Fruit fly (Drosophila melanogaster) whole organism, embryonic: Measurements from ENCODE around the gene Arp8.
A peak's percentile ranks its signal among the peaks of the same experiment; 100 is the strongest.

Experiments
- Ada2b ChIP-seq: fragments of 200-800 bp; sonication (Bioruptor generic); IDR thresholded peaks from 2 replicates; pipeline ENCODE4 v1.3.6; 2022; ENCODE audit warnings: missing biosample characterization, missing genetic modification characterization
- BtbVII ChIP-seq: fragments of 200-800 bp; sonication (Bioruptor generic); optimal IDR thresholded peaks from 3 replicates; lab custom pipeline; 2017; ENCODE audit warnings: missing biosample characterization, mild to moderate bottlenecking, missing genetic modification characterization
- CG11093 ChIP-seq: fragments of 200-800 bp; sonication (Bioruptor generic); IDR thresholded peaks from 3 replicates; pipeline ENCODE4 v1.3.6; 2022; ENCODE audit warnings: missing biosample characterization, missing genetic modification characterization
- CG12155 ChIP-seq: fragments of 200-800 bp; sonication (Bioruptor generic); optimal IDR thresholded peaks from 3 replicates; lab custom pipeline; 2016; ENCODE audit warnings: missing biosample characterization, missing genetic modification characterization
- CG12299 ChIP-seq: fragments of 200-800 bp; sonication (Bioruptor generic); optimal IDR thresholded peaks from 2 replicates; lab custom pipeline; 2018; ENCODE audit warnings: missing biosample characterization, mild to moderate bottlenecking, missing genetic modification characterization
- CG12769 ChIP-seq: fragments of 200-800 bp; sonication (Bioruptor generic); optimal IDR thresholded peaks from 2 replicates; lab custom pipeline; 2019; ENCODE audit warnings: missing biosample characterization, mild to moderate bottlenecking, missing genetic modification characterization, moderate library complexity
- CG13775 ChIP-seq: fragments of 200-800 bp; sonication (Bioruptor generic); optimal IDR thresholded peaks from 3 replicates; lab custom pipeline; 2017; ENCODE audit warnings: missing biosample characterization, mild to moderate bottlenecking, missing genetic modification characterization
- CG14860 ChIP-seq: fragments of 200-800 bp; sonication (Bioruptor generic); IDR thresholded peaks from 3 replicates; pipeline ENCODE4 v1.3.6; 2022; ENCODE audit warnings: missing biosample characterization, missing genetic modification characterization; ENCODE audit not compliant: partially characterized antibody
- CG16815 ChIP-seq: fragments of 200-800 bp; sonication (Bioruptor generic); optimal IDR thresholded peaks from 3 replicates; lab custom pipeline; 2017; ENCODE audit warnings: missing biosample characterization, mild to moderate bottlenecking, missing genetic modification characterization
- CG18011 ChIP-seq: fragments of 200-800 bp; sonication (Bioruptor generic); optimal IDR thresholded peaks from 2 replicates; lab custom pipeline; 2017; ENCODE audit warnings: missing biosample characterization, missing genetic modification characterization, mild to moderate bottlenecking, moderate library complexity, missing genotype
- CG2129 ChIP-seq: fragments of 200-800 bp; sonication (Bioruptor generic); IDR thresholded peaks from 2 replicates; pipeline ENCODE4 v1.3.6; 2022; ENCODE audit warnings: missing biosample characterization, missing genetic modification characterization; ENCODE audit not compliant: partially characterized antibody
- CG3407 ChIP-seq: fragments of 200-800 bp; sonication (Bioruptor generic); optimal IDR thresholded peaks from 2 replicates; lab custom pipeline; 2018; ENCODE audit warnings: missing biosample characterization, mild to moderate bottlenecking, missing genetic modification characterization
- CG3995 ChIP-seq: fragments of 200-800 bp; sonication (Bioruptor generic); optimal IDR thresholded peaks from 3 replicates; lab custom pipeline; 2016; ENCODE audit warnings: missing biosample characterization, missing genetic modification characterization
- CG43689 ChIP-seq: fragments of 200-800 bp; sonication (Bioruptor generic); IDR thresholded peaks from 2 replicates; pipeline ENCODE4 v1.3.6; 2022; ENCODE audit warnings: missing biosample characterization, missing genetic modification characterization
- CG4707 ChIP-seq: fragments of 200-800 bp; sonication (Bioruptor generic); optimal IDR thresholded peaks from 2 replicates; lab custom pipeline; 2018; ENCODE audit warnings: missing biosample characterization, mild to moderate bottlenecking, missing genetic modification characterization, moderate library complexity
- CG6654 ChIP-seq: fragments of 200-800 bp; sonication (Bioruptor generic); optimal IDR thresholded peaks from 2 replicates; lab custom pipeline; 2017; ENCODE audit warnings: missing biosample characterization, mild to moderate bottlenecking, missing genetic modification characterization
- CG6765 ChIP-seq: fragments of 200-800 bp; sonication (Bioruptor generic); optimal IDR thresholded peaks from 3 replicates; lab custom pipeline; 2017; ENCODE audit warnings: missing biosample characterization, mild to moderate bottlenecking, missing genetic modification characterization
- CG8478 ChIP-seq: fragments of >200 bp; optimal IDR thresholded peaks from 2 replicates; lab custom pipeline; 2018
- CG9817 ChIP-seq: fragments of 200-800 bp; sonication (Bioruptor generic); optimal IDR thresholded peaks from 2 replicates; lab custom pipeline; 2018; ENCODE audit warnings: missing biosample characterization, mild to moderate bottlenecking, missing genetic modification characterization, moderate library complexity
- D ChIP-seq, 2 experiments: fragments of 200-800 bp in 1 of 2; fragments of >200 bp in 1 of 2; sonication (Bioruptor generic) in 1 of 2; optimal IDR thresholded peaks; 2 replicates in 1 of 2; 3 replicates in 1 of 2; lab custom pipeline; 2017; ENCODE audit warnings: mild to moderate bottlenecking in 1 of 2, missing biosample characterization in 1 of 2, missing genetic modification characterization in 1 of 2, missing genetic modification reagents in 1 of 2
- D19B ChIP-seq: fragments of 200-800 bp; sonication (Bioruptor generic); optimal IDR thresholded peaks from 2 replicates; lab custom pipeline; 2017; ENCODE audit warnings: missing biosample characterization, mild to moderate bottlenecking, missing genetic modification characterization
- Doc3 ChIP-seq: fragments of 200-800 bp; sonication (Bioruptor generic); IDR thresholded peaks from 3 replicates; pipeline ENCODE4 v1.3.6; 2022; ENCODE audit warnings: missing biosample characterization, missing genetic modification characterization; ENCODE audit not compliant: partially characterized antibody
- Hr39 ChIP-seq: fragments of >200 bp; optimal IDR thresholded peaks from 2 replicates; lab custom pipeline; 2017
- Kr ChIP-seq: fragments of 200-800 bp; sonication (Bioruptor generic); optimal IDR thresholded peaks from 2 replicates; lab custom pipeline; 2017; ENCODE audit warnings: missing biosample characterization, mild to moderate bottlenecking, missing genetic modification characterization
- Lpt ChIP-seq: fragments of >200 bp; optimal IDR thresholded peaks from 2 replicates; lab custom pipeline; 2018; ENCODE audit warnings: missing biosample characterization, missing genetic modification characterization
- Nf-YB ChIP-seq: fragments of 200-800 bp; sonication (Bioruptor generic); optimal IDR thresholded peaks from 3 replicates; lab custom pipeline; 2019; ENCODE audit warnings: missing biosample characterization, mild to moderate bottlenecking, missing genetic modification characterization, moderate library complexity
- Poxn ChIP-seq: fragments of 200-800 bp; sonication (Bioruptor generic); IDR thresholded peaks from 2 replicates; pipeline ENCODE4 v1.3.6; 2022; ENCODE audit warnings: missing biosample characterization, missing genetic modification characterization
- Scr ChIP-seq: fragments of 200-800 bp; sonication (Bioruptor generic); IDR thresholded peaks from 2 replicates; pipeline ENCODE4 v1.3.6; 2022; ENCODE audit warnings: missing biosample characterization, missing genetic modification characterization; ENCODE audit not compliant: partially characterized antibody
- YL-1 ChIP-seq: fragments of 200-800 bp; sonication (Bioruptor generic); optimal IDR thresholded peaks from 3 replicates; lab custom pipeline; 2017; ENCODE audit warnings: missing biosample characterization, mild to moderate bottlenecking, missing genetic modification characterization
- abd-A ChIP-seq: fragments of 200-800 bp; sonication (Bioruptor generic); optimal IDR thresholded peaks from 3 replicates; lab custom pipeline; 2019; ENCODE audit warnings: missing biosample characterization, mild to moderate bottlenecking, missing genetic modification characterization, moderate library complexity
- caup ChIP-seq: fragments of 200-800 bp; sonication (Bioruptor generic); optimal IDR thresholded peaks from 3 replicates; lab custom pipeline; 2017; ENCODE audit warnings: missing biosample characterization, mild to moderate bottlenecking, missing genetic modification characterization, moderate library complexity; ENCODE audit not compliant: severe bottlenecking
- chif ChIP-seq, 2 experiments: fragments of 200-800 bp; sonication (Bioruptor generic); optimal IDR thresholded peaks; 3 replicates each; lab custom pipeline; 2016; ENCODE audit warnings: missing biosample characterization in 2 of 2, missing genetic modification characterization in 2 of 2
- cwo ChIP-seq: fragments of 200-800 bp; sonication (Bioruptor generic); optimal IDR thresholded peaks from 3 replicates; lab custom pipeline; 2017; ENCODE audit warnings: missing biosample characterization, missing genetic modification characterization, mild to moderate bottlenecking, moderate library complexity, missing genetic modification reagents
- dati ChIP-seq: fragments of 200-800 bp; sonication (Bioruptor generic); IDR thresholded peaks from 2 replicates; pipeline ENCODE4 v1.3.6; 2022; ENCODE audit warnings: missing biosample characterization, missing genetic modification characterization
- fd3F ChIP-seq: fragments of 200-800 bp; sonication (Bioruptor generic); optimal IDR thresholded peaks from 2 replicates; lab custom pipeline; 2018; ENCODE audit warnings: missing biosample characterization, mild to moderate bottlenecking, missing genetic modification characterization, moderate library complexity
- gce ChIP-seq: fragments of 200-800 bp; sonication (Bioruptor generic); IDR thresholded peaks from 3 replicates; pipeline ENCODE4 v1.3.6; 2022; ENCODE audit warnings: missing biosample characterization, missing genetic modification characterization
- insv ChIP-seq, 2 experiments: fragments of 200-800 bp; sonication (Bioruptor generic); optimal IDR thresholded peaks; 3 replicates each; lab custom pipeline; 2016 to 2018; ENCODE audit warnings: missing biosample characterization in 2 of 2, missing genetic modification characterization in 2 of 2
- lov ChIP-seq, 2 experiments: fragments of 200-800 bp in 1 of 2; fragments of >200 bp in 1 of 2; sonication (Bioruptor generic) in 1 of 2; IDR thresholded peaks in 1 of 2; optimal IDR thresholded peaks in 1 of 2; 2 replicates in 1 of 2; 3 replicates in 1 of 2; pipeline versions ENCODE4 v1.3.6 to Lab custom; 2017 to 2022; ENCODE audit warnings: missing biosample characterization in 1 of 2, missing genetic modification characterization in 1 of 2
- mirr ChIP-seq: fragments of 200-800 bp; sonication (Bioruptor generic); optimal IDR thresholded peaks from 3 replicates; lab custom pipeline; 2018; ENCODE audit warnings: missing biosample characterization, mild to moderate bottlenecking, missing genetic modification characterization
- onecut ChIP-seq: fragments of 200-800 bp; sonication (Bioruptor generic); IDR thresholded peaks from 2 replicates; pipeline ENCODE4 v1.3.6; 2022; ENCODE audit warnings: missing biosample characterization, missing genetic modification characterization
- pnt ChIP-seq: fragments of 200-800 bp; sonication (Bioruptor generic); optimal IDR thresholded peaks from 3 replicates; lab custom pipeline; 2016; ENCODE audit warnings: missing biosample characterization, missing genetic modification characterization
- prd ChIP-seq, 3 experiments: fragments of >200 bp in 2 of 3; fragments of 200-800 bp in 1 of 3; sonication (Bioruptor generic) in 1 of 3; optimal IDR thresholded peaks in 2 of 3; IDR thresholded peaks in 1 of 3; 2 replicates in 2 of 3; 3 replicates in 1 of 3; pipeline versions ENCODE4 v1.3.6 to Lab custom; 2017 to 2022; ENCODE audit warnings: missing biosample characterization in 1 of 3, missing genetic modification characterization in 1 of 3
- rib ChIP-seq: fragments of 200-800 bp; sonication (Bioruptor generic); IDR thresholded peaks from 2 replicates; pipeline ENCODE4 v1.3.6; 2022; ENCODE audit warnings: missing biosample characterization, missing genetic modification characterization
- sens ChIP-seq: fragments of 200-800 bp; sonication (Bioruptor generic); peaks from one replicate; lab custom pipeline; 2016; ENCODE audit warnings: missing biosample characterization, missing genetic modification characterization
- sug ChIP-seq: fragments of 200-800 bp; optimal IDR thresholded peaks from 2 replicates; lab custom pipeline; 2019; ENCODE audit warnings: missing biosample characterization, mild to moderate bottlenecking, missing genetic modification characterization, moderate library complexity
- twi ChIP-seq: fragments of 200-800 bp; optimal IDR thresholded peaks from 2 replicates; lab custom pipeline; 2019; ENCODE audit warnings: missing biosample characterization, mild to moderate bottlenecking, missing genetic modification characterization, moderate library complexity
- unpg ChIP-seq: fragments of 200-800 bp; sonication (Bioruptor generic); optimal IDR thresholded peaks from 3 replicates; lab custom pipeline; 2018; ENCODE audit warnings: missing biosample characterization, mild to moderate bottlenecking, missing genetic modification characterization, moderate library complexity

Arp8 gene

dm6 chrX:17829083-17829997 lies 31.3 kb downstream of the Arp8 start (continued):
- peak; percentile 55 for TF ChIP-seq CG13775 (GFP tag; lab: Kevin White, UChicago)
- TF ChIP-seq lov (optimal IDR thresholded peaks at IDR 0.05; lab: Kevin White, UChicago) = no peak
- 0 out of 3 replicates have a peak, but pooled peaks have one; percentile 31 for TF ChIP-seq lov (GFP tag; IDR thresholded peaks at IDR 0.05; lab: Robert Waterston, UW)
- no peak for TF ChIP-seq CG8478 (lab: Kevin White, UChicago)
- TF ChIP-seq Hr39 (lab: Kevin White, UChicago) = no peak
- no peak for TF ChIP-seq dati (GFP tag; lab: Robert Waterston, UW)
- TF ChIP-seq insv (GFP tag; optimal IDR thresholded peaks at IDR 0.05; lab: Kevin White, UChicago) = peak in 1 of 2 experiments; percentile 11
- no peak for TF ChIP-seq sug
- peak; percentile 69 for TF ChIP-seq twi
- no peak for TF ChIP-seq BtbVII (GFP tag; lab: Kevin White, UChicago)
- no peak for TF ChIP-seq gce
- TF ChIP-seq onecut (GFP tag; lab: Robert Waterston, UW) = peak; percentile 31; the same call in 1 of the 2 replicates
- no peak for TF ChIP-seq CG9817 (tag; lab: Kevin White, UChicago)
- no peak for TF ChIP-seq CG12155 (GFP tag; lab: Kevin White, UChicago)
- no peak for TF ChIP-seq CG14860 (GFP tag; lab: Robert Waterston, UW)
- TF ChIP-seq CG3995 (GFP tag; lab: Kevin White, UChicago) = no peak
- TF ChIP-seq CG4707 (GFP tag; lab: Kevin White, UChicago) = no peak
- no peak for TF ChIP-seq Ada2b (GFP tag; lab: Robert Waterston, UW)
- TF ChIP-seq CG43689 = no peak
- TF ChIP-seq CG18011 (GFP tag; lab: Kevin White, UChicago) = no peak
- TF ChIP-seq CG12299 (tag; lab: Kevin White, UChicago) = no peak
- no peak for TF ChIP-seq CG12769 (tag; lab: Kevin White, UChicago)
- TF ChIP-seq Nf-YB (GFP tag; lab: Kevin White, UChicago) = peak; percentile 55
- no peak for TF ChIP-seq CG2129 (GFP tag; lab: Robert Waterston, UW)
- TF ChIP-seq unpg = peak; percentile 64
- no peak for TF ChIP-seq cwo (GFP tag; lab: Kevin White, UChicago)
- peak; percentile 56 to 69 for TF ChIP-seq chif (GFP tag; optimal IDR thresholded peaks at IDR 0.05; lab: Kevin White, UChicago)
- no peak for TF ChIP-seq pnt (GFP tag; lab: Kevin White, UChicago)
- TF ChIP-seq mirr = no peak
- no peak for TF ChIP-seq rib (GFP tag; lab: Robert Waterston, UW)
- TF ChIP-seq CG6654 (GFP tag; lab: Kevin White, UChicago) = peak; percentile 44
- TF ChIP-seq CG16815 (GFP tag; lab: Kevin White, UChicago) = peak; percentile 53
- TF ChIP-seq Scr = no peak
- TF ChIP-seq Doc3 (GFP tag; lab: Robert Waterston, UW) = no peak
- no peak for TF ChIP-seq prd (optimal IDR thresholded peaks at IDR 0.05; lab: Kevin White, UChicago)
- peak; percentile 61; the same call in 2 of the 3 replicates for TF ChIP-seq prd (GFP tag; IDR thresholded peaks at IDR 0.05; lab: Robert Waterston, UW)
- TF ChIP-seq caup (GFP tag; lab: Kevin White, UChicago) = no peak
- TF ChIP-seq CG3407 (GFP tag; lab: Kevin White, UChicago) = peak; percentile 65
- no peak for TF ChIP-seq CG6765 (GFP tag; lab: Kevin White, UChicago)
- no peak for TF ChIP-seq D19B
- TF ChIP-seq D (optimal IDR thresholded peaks at IDR 0.05; lab: Kevin White, UChicago) = no peak
- peak; percentile 79 for TF ChIP-seq D (GFP tag; optimal IDR thresholded peaks at IDR 0.05; lab: Kevin White, UChicago)
- no peak for TF ChIP-seq CG11093
- TF ChIP-seq Lpt (GFP tag; lab: Kevin White, UChicago) = no peak
- no peak for TF ChIP-seq Poxn (GFP tag; lab: Robert Waterston, UW)
- TF ChIP-seq fd3F (GFP tag; lab: Kevin White, UChicago) = no peak
- TF ChIP-seq sens = peak; percentile 90
- no peak for TF ChIP-seq Kr (GFP tag; lab: Kevin White, UChicago)
- TF ChIP-seq abd-A (tag; lab: Kevin White, UChicago) = peak; percentile 25
- TF ChIP-seq YL-1 = no peak
